Worm (Caenorhabditis elegans) whole organism, L4 larva: ENCODE results near the gene rbm-22.

Source experiments
- F26F4.8 ChIP-seq: fragments of 200-800 bp; sonication (Bioruptor generic); conservative IDR thresholded peaks from 2 replicates; pipeline ENCODE4 v1.3.6; 2022; ENCODE audit warnings: missing genetic modification characterization, missing compliant biosample characterization
- T26A8.4 ChIP-seq: fragments of 200-800 bp; sonication (Bioruptor generic); IDR thresholded peaks from 2 replicates; pipeline ENCODE4 v1.3.6; 2022; ENCODE audit warnings: missing genetic modification characterization, missing compliant biosample characterization
- Y48G9A.11 ChIP-seq: fragments of 200-800 bp; sonication (Bioruptor generic); IDR thresholded peaks from 2 replicates; pipeline ENCODE4 v1.3.6; 2022; ENCODE audit warnings: missing genetic modification reagents, missing genetic modification characterization, missing compliant biosample characterization
- Y75B8A.6 ChIP-seq: fragments of 200-800 bp; sonication (Bioruptor generic); IDR thresholded peaks from 2 replicates; pipeline ENCODE4 v1.3.6; 2022; ENCODE audit warnings: missing genetic modification reagents, missing genetic modification characterization, missing compliant biosample characterization
- aha-1 ChIP-seq: fragments of 150-350 bp; peaks from one replicate; lab custom pipeline; 2014; ENCODE audit warnings: missing biosample characterization, missing genetic modification characterization
- ama-1 ChIP-seq: fragments of 150-350 bp; optimal IDR thresholded peaks from 2 replicates; lab custom pipeline; 2014; ENCODE audit warnings: inconsistent platforms, mixed read lengths
- arid-1 ChIP-seq: fragments of 200-800 bp; sonication (Bioruptor generic); conservative IDR thresholded peaks from 2 replicates; pipeline ENCODE4 v1.3.6; 2022; ENCODE audit warnings: missing genetic modification reagents, missing genetic modification characterization, missing compliant biosample characterization
- ceh-44 ChIP-seq: fragments of 200-800 bp; sonication (Bioruptor generic); IDR thresholded peaks from 2 replicates; pipeline ENCODE4 v1.3.6; 2022; ENCODE audit warnings: missing genetic modification reagents, missing genetic modification characterization, missing compliant biosample characterization
- ceh-62 ChIP-seq: sonication (generic microtip); optimal IDR thresholded peaks from 2 replicates; lab custom pipeline; 2017; ENCODE audit warnings: missing biosample characterization, missing genetic modification characterization
- ceh-82 ChIP-seq: sonication (generic microtip); optimal IDR thresholded peaks from 2 replicates; lab custom pipeline; 2017; ENCODE audit warnings: missing biosample characterization, missing genetic modification characterization
- daf-16 ChIP-seq, 3 experiments: sonication (generic microtip); optimal IDR thresholded peaks; 2 replicates each; lab custom pipeline; 2016 to 2017; ENCODE audit warnings: missing genetic modification characterization in 3 of 3, missing genetic modification reagents in 3 of 3, mild to moderate bottlenecking in 2 of 3, missing compliant biosample characterization in 2 of 3, missing biosample characterization in 1 of 3, moderate library complexity in 1 of 3
- daf-19 ChIP-seq: fragments of 200-800 bp; sonication (Bioruptor generic); conservative IDR thresholded peaks from 2 replicates; pipeline ENCODE4 v1.3.6; 2022; ENCODE audit warnings: missing genetic modification characterization, missing compliant biosample characterization
- dmd-6 ChIP-seq: fragments of 200-800 bp; sonication (Bioruptor generic); IDR thresholded peaks from 2 replicates; pipeline ENCODE4 v1.3.6; 2022; ENCODE audit warnings: missing genetic modification reagents, missing genetic modification characterization, missing compliant biosample characterization
- dmd-8 ChIP-seq: fragments of 200-800 bp; sonication (Bioruptor generic); IDR thresholded peaks from 2 replicates; pipeline ENCODE4 v1.3.6; 2022; ENCODE audit warnings: missing genetic modification characterization, missing compliant biosample characterization
- dpl-1 ChIP-seq: fragments of 150-350 bp; optimal IDR thresholded peaks from 2 replicates; lab custom pipeline; 2014; ENCODE audit warnings: missing biosample characterization, missing genetic modification reagents, missing genetic modification characterization
- dve-1 ChIP-seq: sonication (generic microtip); optimal IDR thresholded peaks from 2 replicates; lab custom pipeline; 2017; ENCODE audit warnings: antibody characterized with exemption, mild to moderate bottlenecking, missing genetic modification characterization, missing compliant biosample characterization; ENCODE audit not compliant: insufficient read depth
- egl-43 ChIP-seq: fragments of 200-800 bp; sonication (Bioruptor generic); IDR thresholded peaks from 2 replicates; pipeline ENCODE4 v1.3.6; 2022; ENCODE audit warnings: missing genetic modification reagents, missing genetic modification characterization, missing compliant biosample characterization
- gei-8 ChIP-seq: fragments of 200-800 bp; sonication (Bioruptor generic); optimal IDR thresholded peaks from 2 replicates; lab custom pipeline; 2018; ENCODE audit warnings: mild to moderate bottlenecking, missing genetic modification characterization, missing compliant biosample characterization
- hlh-11 ChIP-seq: fragments of 200-800 bp; sonication (Bioruptor generic); optimal IDR thresholded peaks from 2 replicates; lab custom pipeline; 2018; ENCODE audit warnings: mild to moderate bottlenecking, missing genetic modification characterization, missing compliant biosample characterization
- hlh-30 ChIP-seq: sonication (generic microtip); optimal IDR thresholded peaks from 2 replicates; lab custom pipeline; 2017; ENCODE audit warnings: antibody characterized with exemption, mild to moderate bottlenecking, missing genetic modification characterization, missing compliant biosample characterization; ENCODE audit not compliant: insufficient read depth
- hmg-1.1 ChIP-seq: fragments of 200-800 bp; sonication (Bioruptor generic); IDR thresholded peaks from 2 replicates; pipeline ENCODE4 v1.3.6; 2022; ENCODE audit warnings: missing genetic modification reagents, missing genetic modification characterization, missing compliant biosample characterization
- lim-7 ChIP-seq: fragments of 200-800 bp; sonication (Bioruptor generic); IDR thresholded peaks from 2 replicates; pipeline ENCODE4 v1.3.6; 2022; ENCODE audit warnings: missing genetic modification characterization, missing compliant biosample characterization
- lin-13 ChIP-seq: fragments of 150-350 bp; optimal IDR thresholded peaks from 2 replicates; lab custom pipeline; 2014; ENCODE audit warnings: missing biosample characterization, missing genetic modification reagents, missing genetic modification characterization
- lin-38 ChIP-seq: fragments of 200-800 bp; sonication (Bioruptor generic); IDR thresholded peaks from 2 replicates; pipeline ENCODE4 v1.3.6; 2022; ENCODE audit warnings: missing genetic modification reagents, missing genetic modification characterization, missing compliant biosample characterization
- lsy-2 ChIP-seq, 2 experiments: fragments of 150-350 bp in 1 of 2; sonication (generic microtip) in 1 of 2; optimal IDR thresholded peaks; 2 replicates each; lab custom pipeline; 2014 to 2017; ENCODE audit warnings: missing biosample characterization in 2 of 2, missing genetic modification characterization in 2 of 2
- madf-9 ChIP-seq: fragments of 200-800 bp; sonication (Bioruptor generic); conservative IDR thresholded peaks from 2 replicates; pipeline ENCODE4 v1.3.6; 2022; ENCODE audit warnings: missing genetic modification reagents, missing genetic modification characterization, missing compliant biosample characterization
- mdl-1 ChIP-seq, 2 experiments: fragments of 150-350 bp in 1 of 2; sonication (generic microtip) in 1 of 2; optimal IDR thresholded peaks; 2 replicates each; lab custom pipeline; 2014 to 2017; ENCODE audit warnings: missing biosample characterization in 2 of 2, missing genetic modification characterization in 2 of 2
- mep-1 ChIP-seq: fragments of 150-350 bp; sonication (generic microtip); optimal IDR thresholded peaks from 3 replicates; lab custom pipeline; 2014; ENCODE audit warnings: missing biosample characterization, missing genetic modification characterization
- mes-2 ChIP-seq: sonication (generic microtip); optimal IDR thresholded peaks from 2 replicates; lab custom pipeline; 2016; ENCODE audit warnings: missing genotype, mild to moderate bottlenecking, missing genetic modification characterization, missing compliant biosample characterization; ENCODE audit not compliant: poor library complexity, severe bottlenecking
- mxl-3 ChIP-seq: fragments of 200-800 bp; sonication (Bioruptor generic); optimal IDR thresholded peaks from 2 replicates; lab custom pipeline; 2018; ENCODE audit warnings: mild to moderate bottlenecking, missing genetic modification characterization, missing compliant biosample characterization
- nhr-28 ChIP-seq: fragments of 150-350 bp; optimal IDR thresholded peaks from 2 replicates; lab custom pipeline; 2014; ENCODE audit warnings: missing biosample characterization, missing genetic modification characterization
- nhr-76 ChIP-seq: fragments of 150-350 bp; optimal IDR thresholded peaks from 2 replicates; lab custom pipeline; 2014; ENCODE audit warnings: missing biosample characterization, missing genetic modification characterization
- pqm-1 ChIP-seq: sonication (generic microtip); optimal IDR thresholded peaks from 2 replicates; lab custom pipeline; 2017; ENCODE audit warnings: missing biosample characterization, missing genetic modification characterization
- set-16 ChIP-seq: fragments of 200-800 bp; sonication (Bioruptor generic); IDR thresholded peaks from 2 replicates; pipeline ENCODE4 v1.3.6; 2022; ENCODE audit warnings: missing genetic modification reagents, missing genetic modification characterization, missing compliant biosample characterization
- snpc-1.2 ChIP-seq: fragments of 200-800 bp; sonication (Bioruptor generic); IDR thresholded peaks from 2 replicates; pipeline ENCODE4 v1.3.6; 2022; ENCODE audit warnings: missing genetic modification reagents, missing genetic modification characterization, missing compliant biosample characterization
- snpc-4 ChIP-seq: fragments of 150-350 bp; optimal IDR thresholded peaks from 2 replicates; lab custom pipeline; 2014; ENCODE audit warnings: missing biosample characterization, missing genetic modification characterization
- tag-97 ChIP-seq: fragments of 200-800 bp; sonication (Bioruptor generic); IDR thresholded peaks from 2 replicates; pipeline ENCODE4 v1.3.6; 2022; ENCODE audit warnings: missing genetic modification characterization, missing compliant biosample characterization
- tra-1 ChIP-seq: fragments of 200-800 bp; sonication (Bioruptor generic); IDR thresholded peaks from 2 replicates; pipeline ENCODE4 v1.3.6; 2022; ENCODE audit warnings: missing genetic modification reagents, missing genetic modification characterization, missing compliant biosample characterization
- unc-62 ChIP-seq, 3 experiments: fragments of 150-350 bp in 1 of 3; sonication (generic microtip); optimal IDR thresholded peaks in 2 of 3; peaks in 1 of 3; 1 replicate in 1 of 3; 2 replicates in 2 of 3; lab custom pipeline; 2014 to 2017; ENCODE audit warnings: missing biosample characterization in 3 of 3, missing genetic modification characterization in 3 of 3, missing genetic modification reagents in 3 of 3, missing genotype in 1 of 3
- vab-7 ChIP-seq: fragments of 200-800 bp; sonication (Bioruptor generic); IDR thresholded peaks from 2 replicates; pipeline ENCODE4 v1.3.6; 2022; ENCODE audit warnings: missing genetic modification reagents, missing genetic modification characterization, missing compliant biosample characterization

Gene rbm-22

DNA sequence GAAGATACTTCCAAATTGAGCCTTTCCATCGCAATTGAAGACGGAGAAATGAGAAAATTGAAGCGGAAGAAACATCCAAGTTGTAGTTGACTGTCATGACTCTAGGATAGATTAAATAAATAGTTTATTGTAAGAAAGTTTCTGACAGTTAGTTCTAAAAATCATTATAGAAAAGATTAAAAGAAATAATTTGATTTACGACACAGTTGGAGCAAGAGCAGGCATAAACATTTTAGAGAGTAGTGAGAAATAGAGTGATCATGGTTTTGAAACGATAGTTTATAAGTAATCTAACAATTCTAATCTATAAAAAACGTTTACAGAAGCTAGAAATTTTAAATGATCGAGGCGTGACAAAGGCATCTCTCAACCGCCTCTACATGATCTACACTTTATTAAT, 29.1 kb upstream of the rbm-22 start, which contains the start of gene best-15:
Gene best-15, minus strand, starts transcription at position 101 of the 400 bp plus-strand sequence.
- TF ChIP-seq daf-19 (no peak), ceh-44 (GFP tag; lab: Robert Waterston, UW) (no peak), mep-1 (tag; lab: Kevin White, UChicago) (no peak), dmd-6 (GFP tag; lab: Robert Waterston, UW) (no peak), ceh-62 (tag; lab: Kevin White, UChicago) (no peak), snpc-1.2 (GFP tag; lab: Robert Waterston, UW) (no peak), set-16 (GFP tag; lab: Robert Waterston, UW) (no peak), F26F4.8 (no peak), madf-9 (GFP tag; lab: Robert Waterston, UW) (no peak), nhr-28 (tag; lab: Kevin White, UChicago) (no peak), gei-8 (GFP tag; lab: Kevin White, UChicago) (no peak), lin-38 (GFP tag; lab: Robert Waterston, UW) (no peak)

DNA sequence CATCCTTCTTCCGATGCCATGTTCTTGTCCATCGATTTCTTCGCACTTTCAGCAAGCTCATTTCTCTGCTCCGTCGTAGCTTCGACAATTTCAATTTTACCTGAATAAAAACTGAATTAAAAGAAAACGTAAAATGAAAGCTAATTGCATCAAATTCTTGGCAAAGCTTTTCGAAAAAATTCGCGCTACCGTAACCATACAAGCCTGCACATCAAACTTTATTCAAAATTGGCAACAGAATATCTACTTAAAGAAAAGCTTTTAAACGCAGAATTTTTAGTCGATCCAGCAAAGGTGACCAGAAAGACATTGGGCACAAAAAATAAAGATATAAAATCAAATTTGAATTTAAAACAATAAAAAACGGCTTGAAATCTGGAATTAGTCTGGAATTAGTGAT, 19.0 kb upstream of the rbm-22 start:
- TF ChIP-seq pqm-1 (no peak), lin-38 (GFP tag; lab: Robert Waterston, UW) (0 out of 2 replicates have a peak, but pooled peaks have one; percentile 22), T26A8.4 (no peak), snpc-4 (tag; lab: Kevin White, UChicago) (no peak), ceh-82 (tag; lab: Kevin White, UChicago) (no peak), nhr-76 (tag; lab: Kevin White, UChicago) (no peak), unc-62 (GFP tag; optimal IDR thresholded peaks at IDR 0.05 in 1 of 2; lab: Kevin White, UChicago) (peak in 1 of 2 experiments; percentile 3), unc-62 (tag; optimal IDR thresholded peaks at IDR 0.05; lab: Kevin White, UChicago) (no peak), lsy-2 (tag; optimal IDR thresholded peaks at IDR 0.05; lab: Kevin White, UChicago) (peak in 1 of 2 experiments; percentile 23), arid-1 (GFP tag; lab: Robert Waterston, UW) (0 out of 2 replicates have a peak, but pooled peaks have one; percentile 33), snpc-1.2 (GFP tag; lab: Robert Waterston, UW) (0 out of 2 replicates have a peak, but pooled peaks have one; percentile 38), Y48G9A.11 (GFP tag; lab: Robert Waterston, UW) (peak; percentile 29; the same call in 1 of the 2 replicates), Y75B8A.6 (GFP tag; lab: Robert Waterston, UW) (0 out of 2 replicates have a peak, but pooled peaks have one; percentile 26), lim-7 (GFP tag; lab: Robert Waterston, UW) (0 out of 2 replicates have a peak, but pooled peaks have one; percentile 42), tra-1 (no peak)
- TF ChIP-seq, all 104 proteins: peak for 8

DNA sequence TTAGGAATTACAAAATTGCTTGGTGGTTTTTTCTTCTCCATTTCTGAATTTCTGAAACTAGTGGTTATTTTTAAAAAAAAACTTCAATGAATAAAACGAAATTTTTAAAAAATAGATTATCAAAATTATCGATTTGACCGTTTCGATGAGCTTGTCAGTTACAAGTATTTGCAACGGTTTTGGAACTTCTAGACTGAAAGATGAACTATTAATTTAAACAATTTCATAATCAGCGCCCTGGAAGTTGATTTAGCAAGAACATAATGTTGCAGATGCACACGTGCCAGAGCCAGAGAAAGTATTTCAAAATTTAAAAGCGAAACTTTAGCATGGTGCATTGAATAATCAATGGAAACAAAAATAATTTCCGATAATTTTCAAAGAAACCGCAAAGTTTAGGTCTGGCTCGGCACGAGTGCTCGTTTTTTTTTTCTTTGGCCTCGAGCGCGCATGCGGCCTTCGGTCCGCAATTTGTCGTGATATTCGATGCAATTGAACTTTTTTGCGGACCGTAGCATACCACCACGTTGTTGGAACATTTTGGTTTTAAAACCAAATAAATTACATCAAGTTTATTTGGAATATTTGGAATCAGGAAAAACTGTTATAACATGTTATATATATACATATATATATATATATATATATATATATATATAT, 18.4 kb upstream of the rbm-22 start, which contains the start of gene T11G6.5:
Gene T11G6.5, minus strand, starts transcription at position 51 of the 660 bp plus-strand sequence.
- TF ChIP-seq vab-7 (GFP tag; lab: Robert Waterston, UW) (no peak), lim-7 (GFP tag; lab: Robert Waterston, UW) (no peak), mdl-1 (tag; optimal IDR thresholded peaks at IDR 0.05; lab: Kevin White, UChicago) (peak; percentile 24 to 35), daf-16 (GFP tag; optimal IDR thresholded peaks at IDR 0.05; lab: Kevin White, UChicago) (no peak), daf-16 (tag; optimal IDR thresholded peaks at IDR 0.05; lab: Kevin White, UChicago) (peak; percentile 7), mep-1 (tag; lab: Kevin White, UChicago) (peak; percentile 35), dmd-6 (GFP tag; lab: Robert Waterston, UW) (peak; percentile 25; the same call in 1 of the 2 replicates), egl-43 (GFP tag; lab: Robert Waterston, UW) (no peak), ama-1 (peak; percentile 12), lin-13 (GFP tag; lab: Kevin White, UChicago) (peak; percentile 4), set-16 (GFP tag; lab: Robert Waterston, UW) (no peak), lin-38 (GFP tag; lab: Robert Waterston, UW) (peak; percentile 25; the same call in 1 of the 2 replicates), tag-97 (no peak), dve-1 (tag; lab: Kevin White, UChicago) (peak; percentile 26), dpl-1 (peak; percentile 36), mxl-3 (GFP tag; lab: Kevin White, UChicago) (peak; percentile 60), mes-2 (peak; percentile 58), hmg-1.1 (GFP tag; lab: Robert Waterston, UW) (peak; percentile 49), dmd-8 (GFP tag; lab: Robert Waterston, UW) (no peak), lsy-2 (tag; optimal IDR thresholded peaks at IDR 0.05; lab: Kevin White, UChicago) (peak in 1 of 2 experiments; percentile 95), aha-1 (peak; percentile 89), hlh-30 (tag; lab: Kevin White, UChicago) (peak; percentile 89), hlh-11 (peak; percentile 14)
- TF ChIP-seq, all 104 proteins: peak for 16
